Fruit fly (Drosophila melanogaster) whole organism, pupa: ENCODE measurements around the gene CG43175.

Experiments
- CG32121 ChIP-seq: fragments of 200-800 bp; sonication (Bioruptor generic); IDR thresholded peaks from 2 replicates; pipeline ENCODE4 v1.3.6; 2022; ENCODE audit warnings: missing biosample characterization, missing genetic modification characterization
- CG4496 ChIP-seq: fragments of 200-800 bp; sonication (Bioruptor generic); IDR thresholded peaks from 3 replicates; pipeline ENCODE4 v1.3.6; 2022; ENCODE audit warnings: missing biosample characterization, missing genetic modification characterization
- CG8159 ChIP-seq: fragments of 200-800 bp; sonication (Bioruptor generic); optimal IDR thresholded peaks from 3 replicates; lab custom pipeline; 2018; ENCODE audit warnings: missing biosample characterization, mild to moderate bottlenecking, missing genetic modification characterization, moderate library complexity
- CG9948 ChIP-seq: fragments of 200-800 bp; sonication (Bioruptor generic); optimal IDR thresholded peaks from 2 replicates; lab custom pipeline; 2018; ENCODE audit warnings: missing biosample characterization, mild to moderate bottlenecking, missing genetic modification characterization, moderate library complexity
- EcR ChIP-seq: fragments of 200-800 bp; sonication (Bioruptor generic); optimal IDR thresholded peaks from 3 replicates; lab custom pipeline; 2019; ENCODE audit warnings: missing biosample characterization, missing genetic modification characterization, mild to moderate bottlenecking, moderate library complexity, missing genetic modification reagents

DNA sequence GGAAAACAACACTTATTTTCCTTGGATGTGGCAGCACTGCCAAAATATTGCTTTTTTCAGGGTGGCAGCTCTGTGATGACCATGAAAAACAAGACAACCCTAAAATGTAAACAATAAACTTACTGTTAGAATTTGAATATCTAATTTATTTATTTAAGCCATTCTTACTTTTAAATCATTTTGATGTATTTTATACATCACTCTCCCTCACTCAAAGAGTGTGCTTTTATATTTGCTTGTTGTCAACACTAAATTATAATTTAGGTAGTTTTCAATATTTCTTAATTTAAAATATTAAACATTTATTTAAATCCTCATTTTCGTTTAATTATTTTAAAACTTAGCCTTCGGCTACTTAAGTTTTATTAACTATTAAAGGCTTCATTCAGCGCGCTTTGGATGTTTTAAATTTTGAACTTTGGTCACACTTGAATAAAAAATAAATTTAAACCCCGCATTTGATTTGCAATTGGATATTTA is 40.4 kb downstream of the CG43175 start, which contains the start of the genes CG7523 and Mps1:
- TF ChIP-seq CG32121 (GFP tag; lab: Robert Waterston, UW) (no peak), CG4496 (GFP tag; lab: Robert Waterston, UW) (no peak; the same call in 2 of the 3 replicates), CG9948 (tag; lab: Kevin White, UChicago) (no peak), CG8159 (tag; lab: Kevin White, UChicago) (no peak), EcR (no peak)
